Worm (Caenorhabditis elegans) whole organism, late embryonic: ENCODE results near the gene F44A6.3.

Source experiments
- C38D4.7 ChIP-seq: fragments of 200-800 bp; sonication (Bioruptor generic); optimal IDR thresholded peaks from 2 replicates; lab custom pipeline; 2018; ENCODE audit warnings: mild to moderate bottlenecking, missing genetic modification characterization, moderate library complexity, missing compliant biosample characterization
- ama-1 ChIP-seq: fragments of 150-350 bp; optimal IDR thresholded peaks from 2 replicates; lab custom pipeline; 2014
- ceh-14 ChIP-seq: sonication (generic microtip); optimal IDR thresholded peaks from 2 replicates; lab custom pipeline; 2016; ENCODE audit warnings: missing genotype, missing genetic modification characterization, missing compliant biosample characterization
- ceh-9 ChIP-seq: sonication (generic microtip); optimal IDR thresholded peaks from 2 replicates; lab custom pipeline; 2016; ENCODE audit warnings: mild to moderate bottlenecking, missing genetic modification characterization, inconsistent platforms, missing compliant biosample characterization
- ets-4 ChIP-seq: sonication (generic microtip); optimal IDR thresholded peaks from 2 replicates; lab custom pipeline; 2016; ENCODE audit warnings: missing genetic modification characterization, missing compliant biosample characterization
- fax-1 ChIP-seq: sonication (generic microtip); optimal IDR thresholded peaks from 2 replicates; lab custom pipeline; 2016; ENCODE audit warnings: missing genotype, missing genetic modification characterization, missing compliant biosample characterization
- madf-2 ChIP-seq: sonication (generic microtip); optimal IDR thresholded peaks from 2 replicates; lab custom pipeline; 2017; ENCODE audit warnings: missing genetic modification characterization, missing compliant biosample characterization
- nfya-1 ChIP-seq: sonication (generic microtip); optimal IDR thresholded peaks from 2 replicates; lab custom pipeline; 2017; ENCODE audit warnings: missing genetic modification characterization, mild to moderate bottlenecking, missing compliant biosample characterization, antibody characterized with exemption, moderate library complexity
- sox-2 ChIP-seq: fragments of 200-800 bp; sonication (Bioruptor generic); IDR thresholded peaks from 2 replicates; pipeline ENCODE4 v1.3.6; 2022; ENCODE audit warnings: missing genetic modification reagents, missing genetic modification characterization, missing compliant biosample characterization
- syd-9 ChIP-seq: sonication (generic microtip); optimal IDR thresholded peaks from 2 replicates; lab custom pipeline; 2016; ENCODE audit warnings: mild to moderate bottlenecking, missing genetic modification characterization, moderate library complexity, missing compliant biosample characterization
- unc-3 ChIP-seq, 2 experiments: fragments of 200-800 bp in 1 of 2; sonication (Bioruptor generic) in 1 of 2; sonication (generic microtip) in 1 of 2; conservative IDR thresholded peaks in 1 of 2; optimal IDR thresholded peaks in 1 of 2; 2 replicates each; pipeline versions ENCODE4 v1.3.6 to Lab custom; 2016 to 2022; ENCODE audit warnings: missing compliant biosample characterization in 2 of 2, missing genetic modification characterization in 2 of 2, missing genetic modification reagents in 1 of 2
- unc-86 ChIP-seq: sonication (generic microtip); optimal IDR thresholded peaks from 2 replicates; lab custom pipeline; 2016; ENCODE audit warnings: missing genetic modification characterization, missing compliant biosample characterization

DNA sequence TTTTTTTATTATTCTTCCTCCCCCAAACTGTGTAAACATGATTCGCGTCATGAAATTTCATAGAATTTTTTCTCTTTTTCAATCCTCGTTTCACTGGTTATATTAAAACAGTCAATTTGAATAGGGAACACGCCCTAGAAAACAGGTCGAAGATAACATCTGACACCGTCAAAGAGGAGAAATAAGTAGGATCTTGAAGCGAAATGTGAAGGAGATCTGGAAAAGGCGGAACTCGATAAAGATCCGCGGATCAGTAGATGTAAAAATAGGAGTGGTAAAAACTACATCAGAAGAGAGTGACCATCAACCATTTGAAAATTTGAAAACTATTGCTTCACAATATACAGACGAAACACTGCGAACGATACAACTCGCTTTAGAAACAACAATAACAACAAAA is 14.6 kb downstream of the F44A6.3 start:
- TF ChIP-seq ets-4 (tag; lab: Kevin White, UChicago) (no peak), nfya-1 (tag; lab: Kevin White, UChicago) (no peak), ama-1 (no peak), unc-86 (no peak), ceh-9 (tag; lab: Kevin White, UChicago) (no peak), sox-2 (GFP tag; lab: Robert Waterston, UW) (no peak), ceh-14 (no peak), fax-1 (tag; lab: Kevin White, UChicago) (no peak), madf-2 (tag; lab: Kevin White, UChicago) (no peak), unc-3 (GFP tag; conservative IDR thresholded peaks at IDR 0.05; lab: Robert Waterston, UW) (no peak), unc-3 (tag; optimal IDR thresholded peaks at IDR 0.05; lab: Kevin White, UChicago) (no peak), C38D4.7 (GFP tag; lab: Kevin White, UChicago) (no peak), syd-9 (tag; lab: Kevin White, UChicago) (no peak)
